Fruit fly (Drosophila melanogaster): ENCODE results near the gene Nna1.

The Nna1 gene

dm6 chrX:13740062-13740461, 48.0 kb downstream of the Nna1 start (continued):
- TF ChIP-seq Hey (tag; optimal IDR thresholded peaks at IDR 0.05): peak; percentile 60
- peak; percentile 79 for TF ChIP-seq Dbx (GFP tag; IDR thresholded peaks at IDR 0.05)
- TF ChIP-seq pros (GFP tag; optimal IDR thresholded peaks at IDR 0.05): no peak
- TF ChIP-seq CG3281 (GFP tag; optimal IDR thresholded peaks at IDR 0.05): peak; percentile 71
- TF ChIP-seq CG12155 (GFP tag; optimal IDR thresholded peaks at IDR 0.05): peak; percentile 77
- TF ChIP-seq rib (GFP tag; IDR thresholded peaks at IDR 0.05): peak; percentile 34; the same call in 1 of the 2 replicates
- peak; percentile 49 for TF ChIP-seq Bdp1 (GFP tag; optimal IDR thresholded peaks at IDR 0.05)
- peak; percentile 83 for TF ChIP-seq CG6813 (GFP tag; optimal IDR thresholded peaks at IDR 0.05)
- TF ChIP-seq CG7839 (tag; optimal IDR thresholded peaks at IDR 0.05): peak; percentile 82
- TF ChIP-seq CG2712 (tag; optimal IDR thresholded peaks at IDR 0.05): peak; percentile 69
- no peak for TF ChIP-seq Kr (GFP tag; optimal IDR thresholded peaks at IDR 0.05)
- TF ChIP-seq hkb (optimal IDR thresholded peaks at IDR 0.05): no peak
- TF ChIP-seq hkb (GFP tag; IDR thresholded peaks at IDR 0.05): peak; percentile 73
- no peak for TF ChIP-seq Elba2 (GFP tag; optimal IDR thresholded peaks at IDR 0.05)
- no peak for TF ChIP-seq Neu2 (GFP tag; optimal IDR thresholded peaks at IDR 0.05; ENCODE audit: borderline replicate concordance)
- no peak for TF ChIP-seq sim (GFP tag; IDR thresholded peaks at IDR 0.05)
- no peak for TF ChIP-seq CG12104 (GFP tag; optimal IDR thresholded peaks at IDR 0.05)
- no peak for TF ChIP-seq GATAe (GFP tag; conservative IDR thresholded peaks at IDR 0.05)
- TF ChIP-seq ewg (GFP tag; optimal IDR thresholded peaks at IDR 0.05): peak; percentile 59
- TF ChIP-seq CG10147 (GFP tag; optimal IDR thresholded peaks at IDR 0.05): peak; percentile 12
- peak; percentile 4 for TF ChIP-seq CG31365 (tag; optimal IDR thresholded peaks at IDR 0.05)
- no peak for TF ChIP-seq CG42726 (GFP tag; IDR thresholded peaks at IDR 0.05; ENCODE audit: partially characterized antibody)
- peak; percentile 1 for TF ChIP-seq slou (GFP tag; optimal IDR thresholded peaks at IDR 0.05)
- TF ChIP-seq repo (GFP tag; optimal IDR thresholded peaks at IDR 0.05): peak; percentile 69
- TF ChIP-seq bowl (GFP tag; IDR thresholded peaks at IDR 0.05): peak; percentile 74
- no peak for TF ChIP-seq h (optimal IDR thresholded peaks at IDR 0.05)
- TF ChIP-seq CG8924 (tag; optimal IDR thresholded peaks at IDR 0.05): peak; percentile 61
- TF ChIP-seq Tbp (GFP tag; optimal IDR thresholded peaks at IDR 0.05): no peak
- peak; percentile 75 to 83 for TF ChIP-seq bsh (GFP tag; optimal IDR thresholded peaks at IDR 0.05)
- peak; percentile 72 for TF ChIP-seq CG30403 (GFP tag; optimal IDR thresholded peaks at IDR 0.05)
- peak; percentile 84 for TF ChIP-seq CG17328 (GFP tag; IDR thresholded peaks at IDR 0.05)
- TF ChIP-seq ATbp (GFP tag; optimal IDR thresholded peaks at IDR 0.05): peak; percentile 80
- peak; percentile 56 for TF ChIP-seq Bteb2 (GFP tag; optimal IDR thresholded peaks at IDR 0.05)
- no peak for TF ChIP-seq tio (GFP tag; optimal IDR thresholded peaks at IDR 0.05)
- TF ChIP-seq CG15514 (GFP tag; optimal IDR thresholded peaks at IDR 0.05): peak; percentile 74
- TF ChIP-seq Dfd (GFP tag; optimal IDR thresholded peaks at IDR 0.05): no peak
- peak; percentile 58 for TF ChIP-seq CG4424 (GFP tag; optimal IDR thresholded peaks at IDR 0.05)
- TF ChIP-seq her (GFP tag; optimal IDR thresholded peaks at IDR 0.05): peak; percentile 82
- TF ChIP-seq Med (GFP tag): peak; percentile 97
- TF ChIP-seq caup (GFP tag; optimal IDR thresholded peaks at IDR 0.05; ENCODE audit: severe bottlenecking): peak; percentile 80
- 0 out of 3 replicates have a peak, but pooled peaks have one; percentile 39 for TF ChIP-seq CG2199 (GFP tag; IDR thresholded peaks at IDR 0.05)
- peak; percentile 44; the same call in 1 of the 2 replicates for TF ChIP-seq klu (GFP tag; IDR thresholded peaks at IDR 0.05)
- peak; percentile 60 for TF ChIP-seq phol (tag; optimal IDR thresholded peaks at IDR 0.05)
